Worm (Caenorhabditis elegans) whole organism, midembryonic: ENCODE measurements around the gene R11G10.4.

Experiments
- T22C8.4 ChIP-seq: fragments of 200-800 bp; sonication (Bioruptor generic); IDR thresholded peaks from 2 replicates; pipeline ENCODE4 v1.3.6; 2022; ENCODE audit warnings: missing genetic modification characterization, missing compliant biosample characterization
- cog-1 ChIP-seq: sonication (generic microtip); optimal IDR thresholded peaks from 2 replicates; lab custom pipeline; 2016; ENCODE audit warnings: missing genetic modification characterization, missing compliant biosample characterization
- flt-1 ChIP-seq: fragments of 200-800 bp; sonication (Bioruptor generic); IDR thresholded peaks from 2 replicates; pipeline ENCODE4 v1.3.6; 2022; ENCODE audit warnings: missing genetic modification characterization, missing compliant biosample characterization
- klf-2 ChIP-seq: fragments of 200-800 bp; sonication (Bioruptor generic); conservative IDR thresholded peaks from 2 replicates; pipeline ENCODE4 v1.3.6; 2022; ENCODE audit warnings: missing genetic modification reagents, missing genetic modification characterization, missing compliant biosample characterization
- med-1 ChIP-seq: sonication (generic microtip); optimal IDR thresholded peaks from 2 replicates; lab custom pipeline; 2017; ENCODE audit warnings: missing genetic modification characterization, mild to moderate bottlenecking, missing compliant biosample characterization, antibody characterized with exemption, missing genetic modification reagents; ENCODE audit not compliant: insufficient read depth
- ref-1 ChIP-seq: fragments of 200-800 bp; sonication (Bioruptor generic); conservative IDR thresholded peaks from 2 replicates; pipeline ENCODE4 v1.3.6; 2022; ENCODE audit warnings: missing genetic modification reagents, missing genetic modification characterization, missing compliant biosample characterization
- tab-1 ChIP-seq: fragments of 200-800 bp; sonication (Bioruptor generic); IDR thresholded peaks from 2 replicates; pipeline ENCODE4 v1.3.6; 2022; ENCODE audit warnings: missing genetic modification characterization, missing compliant biosample characterization
- ztf-23 ChIP-seq: fragments of 200-800 bp; sonication (Bioruptor generic); IDR thresholded peaks from 2 replicates; pipeline ENCODE4 v1.3.6; 2022; ENCODE audit warnings: missing genetic modification reagents, missing genetic modification characterization, missing compliant biosample characterization
- ztf-29 ChIP-seq: fragments of 200-800 bp; sonication (Bioruptor generic); IDR thresholded peaks from 2 replicates; pipeline ENCODE4 v1.3.6; 2022; ENCODE audit warnings: missing genetic modification reagents, missing genetic modification characterization, missing compliant biosample characterization

The R11G10.4 gene

ce11 chrV:13479766-13480165 lies 26.7 kb upstream of the R11G10.4 start, which contains the start of gene T10G3.2:
T10G3.2 (minus strand) TSS chrV:13479866.
- no peak for TF ChIP-seq ref-1

- TF ChIP-seq ref-1 = no peak
- no peak for TF ChIP-seq ztf-29 (GFP tag; lab: Robert Waterston, UW)
- TF ChIP-seq T22C8.4 (GFP tag; lab: Robert Waterston, UW) = no peak
- no peak for TF ChIP-seq med-1
- TF ChIP-seq flt-1 (GFP tag; lab: Robert Waterston, UW) = no peak
- TF ChIP-seq klf-2 (GFP tag; lab: Robert Waterston, UW) = no peak
- TF ChIP-seq tab-1 (GFP tag; lab: Robert Waterston, UW) = no peak
- TF ChIP-seq cog-1 (tag; lab: Kevin White, UChicago) = no peak
- TF ChIP-seq ztf-23 = no peak
Measured at ce11 chrV:13484339-13484738, 22.1 kb upstream of the R11G10.4 start, which contains the start of gene T10G3.4. T10G3.4 (minus strand) TSS chrV:13484439.

ce11 chrV:13485732-13486131 lies 20.7 kb upstream of the R11G10.4 start:
- TF ChIP-seq cog-1 (tag; lab: Kevin White, UChicago) (no peak), ref-1 (no peak), med-1 (no peak), ztf-29 (GFP tag; lab: Robert Waterston, UW) (no peak), ztf-23 (no peak), klf-2 (GFP tag; lab: Robert Waterston, UW) (no peak), flt-1 (GFP tag; lab: Robert Waterston, UW) (no peak), T22C8.4 (GFP tag; lab: Robert Waterston, UW) (no peak), tab-1 (GFP tag; lab: Robert Waterston, UW) (no peak)

- TF ChIP-seq ztf-29 (GFP tag; lab: Robert Waterston, UW) (no peak), tab-1 (GFP tag; lab: Robert Waterston, UW) (no peak), klf-2 (GFP tag; lab: Robert Waterston, UW) (no peak), cog-1 (tag; lab: Kevin White, UChicago) (no peak), ztf-23 (no peak), T22C8.4 (GFP tag; lab: Robert Waterston, UW) (no peak), med-1 (no peak), flt-1 (GFP tag; lab: Robert Waterston, UW) (no peak), ref-1 (no peak)
Measured at ce11 chrV:13488297-13488803, 18.1 kb upstream of the R11G10.4 start.

- TF ChIP-seq cog-1 (tag; lab: Kevin White, UChicago) (no peak), flt-1 (GFP tag; lab: Robert Waterston, UW) (no peak), ref-1 (no peak), T22C8.4 (GFP tag; lab: Robert Waterston, UW) (no peak), ztf-23 (no peak), klf-2 (GFP tag; lab: Robert Waterston, UW) (no peak), med-1 (no peak), tab-1 (GFP tag; lab: Robert Waterston, UW) (no peak), ztf-29 (GFP tag; lab: Robert Waterston, UW) (no peak)
Measured at ce11 chrV:13489830-13490229, 16.6 kb upstream of the R11G10.4 start, which contains the start of gene T10G3.3. T10G3.3 (minus strand) TSS chrV:13490199.

ce11 chrV:13497322-13497847 lies 9.0 kb upstream of the R11G10.4 start, which contains the start of the genes eea-1 and gut-2:
eea-1 (minus strand) TSS chrV:13497372.
gut-2 (plus strand) TSS chrV:13497690.
- TF ChIP-seq T22C8.4 (GFP tag; lab: Robert Waterston, UW) = no peak
- no peak for TF ChIP-seq ref-1
- no peak for TF ChIP-seq cog-1 (tag; lab: Kevin White, UChicago)
- no peak for TF ChIP-seq ztf-23
- no peak for TF ChIP-seq tab-1 (GFP tag; lab: Robert Waterston, UW)
- no peak for TF ChIP-seq med-1
- TF ChIP-seq klf-2 (GFP tag; lab: Robert Waterston, UW) = no peak
- no peak for TF ChIP-seq flt-1 (GFP tag; lab: Robert Waterston, UW)
- no peak for TF ChIP-seq ztf-29 (GFP tag; lab: Robert Waterston, UW)

ce11 chrV:13499227-13499626 lies 7.2 kb upstream of the R11G10.4 start:
- TF ChIP-seq cog-1 (tag; lab: Kevin White, UChicago) (no peak), klf-2 (GFP tag; lab: Robert Waterston, UW) (no peak), tab-1 (GFP tag; lab: Robert Waterston, UW) (no peak), ztf-23 (no peak), ztf-29 (GFP tag; lab: Robert Waterston, UW) (no peak), med-1 (no peak), flt-1 (GFP tag; lab: Robert Waterston, UW) (no peak), T22C8.4 (GFP tag; lab: Robert Waterston, UW) (no peak), ref-1 (no peak)

- TF ChIP-seq ref-1 = no peak
- no peak for TF ChIP-seq cog-1 (tag; lab: Kevin White, UChicago)
- TF ChIP-seq med-1 = no peak
- no peak for TF ChIP-seq ztf-23
- no peak for TF ChIP-seq T22C8.4 (GFP tag; lab: Robert Waterston, UW)
- no peak for TF ChIP-seq tab-1 (GFP tag; lab: Robert Waterston, UW)
- TF ChIP-seq klf-2 (GFP tag; lab: Robert Waterston, UW) = no peak
- no peak for TF ChIP-seq flt-1 (GFP tag; lab: Robert Waterston, UW)
- TF ChIP-seq ztf-29 (GFP tag; lab: Robert Waterston, UW) = no peak
Measured at ce11 chrV:13511618-13512017, 5.2 kb downstream of the R11G10.4 start, which contains the start of gene avr-15. avr-15 (minus strand) TSS chrV:13511718.

- TF ChIP-seq ztf-29 (GFP tag; lab: Robert Waterston, UW) = no peak
Measured at ce11 chrV:13512515-13512914, 6.1 kb downstream of the R11G10.4 start.

ce11 chrV:13515115-13515514 lies 8.7 kb downstream of the R11G10.4 start, which contains the start of gene semi-1:
semi-1 (minus strand) TSS chrV:13515215.
- TF ChIP-seq ref-1 = no peak
- TF ChIP-seq ztf-29 (GFP tag; lab: Robert Waterston, UW) = no peak
- TF ChIP-seq ztf-23 = no peak
- TF ChIP-seq flt-1 (GFP tag; lab: Robert Waterston, UW) = no peak
- no peak for TF ChIP-seq T22C8.4 (GFP tag; lab: Robert Waterston, UW)
- no peak for TF ChIP-seq cog-1 (tag; lab: Kevin White, UChicago)
- no peak for TF ChIP-seq tab-1 (GFP tag; lab: Robert Waterston, UW)
- TF ChIP-seq med-1 = no peak
- no peak for TF ChIP-seq klf-2 (GFP tag; lab: Robert Waterston, UW)
